Worm (Caenorhabditis elegans) whole organism, midembryonic: Measurements from ENCODE around the gene C17G1.14.

Source experiments
- cog-1 ChIP-seq: sonication (generic microtip); optimal IDR thresholded peaks from 2 replicates; lab custom pipeline; 2016; ENCODE audit warnings: missing genetic modification characterization, missing compliant biosample characterization
- ztf-29 ChIP-seq: fragments of 200-800 bp; sonication (Bioruptor generic); IDR thresholded peaks from 2 replicates; pipeline ENCODE4 v1.3.6; 2022; ENCODE audit warnings: missing genetic modification reagents, missing genetic modification characterization, missing compliant biosample characterization

DNA sequence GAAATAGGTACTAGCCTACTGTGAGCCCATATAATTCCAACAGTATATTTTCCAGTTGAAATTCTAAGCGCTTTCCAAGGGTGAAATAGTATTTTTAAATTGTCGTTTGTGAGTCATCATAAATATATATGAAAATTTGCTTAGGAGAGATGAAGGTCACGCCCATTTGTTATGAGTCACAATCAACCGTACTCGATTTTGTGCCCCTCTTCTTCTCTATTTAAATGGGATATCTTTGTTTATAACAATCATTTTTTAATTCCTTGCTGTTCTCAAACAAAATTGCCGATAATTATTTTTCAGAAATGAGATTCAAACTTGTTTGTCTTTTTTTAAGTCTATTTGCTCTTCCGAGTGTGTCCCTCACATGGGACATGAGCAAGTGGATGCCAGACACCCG, 19.6 kb upstream of the C17G1.14 start, which contains the start of gene folr-1:
- TF ChIP-seq ztf-29 (GFP tag; lab: Robert Waterston, UW) (no peak), cog-1 (tag; lab: Kevin White, UChicago) (no peak)
